Worm (Caenorhabditis elegans) whole organism, mixed stage, embryonic: ENCODE data around the gene F14H3.5.
A peak's percentile ranks its signal among the peaks of the same experiment; 100 is the strongest.

Experiments
- M03D4.4 ChIP-seq: sonication (generic microtip); optimal IDR thresholded peaks from 2 replicates; lab custom pipeline; 2017; ENCODE audit warnings: mild to moderate bottlenecking, missing genetic modification characterization, missing compliant biosample characterization
- blmp-1 ChIP-seq: fragments of 150-350 bp; optimal IDR thresholded peaks from 2 replicates; lab custom pipeline; 2014; ENCODE audit warnings: missing biosample characterization, missing genetic modification characterization
- ceh-39 ChIP-seq: fragments of 150-350 bp; optimal IDR thresholded peaks from 2 replicates; lab custom pipeline; 2014; ENCODE audit warnings: missing biosample characterization, missing genetic modification characterization
- ceh-43 ChIP-seq: fragments of 200-800 bp; sonication (Bioruptor generic); optimal IDR thresholded peaks from 2 replicates; lab custom pipeline; 2018; ENCODE audit warnings: mild to moderate bottlenecking, missing genetic modification characterization, moderate library complexity, missing compliant biosample characterization
- ceh-83 ChIP-seq: fragments of 200-800 bp; sonication (Bioruptor generic); optimal IDR thresholded peaks from 2 replicates; lab custom pipeline; 2018; ENCODE audit warnings: mild to moderate bottlenecking, missing genetic modification characterization, missing compliant biosample characterization
- ces-1 ChIP-seq: fragments of 150-350 bp; optimal IDR thresholded peaks from 2 replicates; lab custom pipeline; 2014; ENCODE audit warnings: missing biosample characterization, missing genetic modification reagents, missing genetic modification characterization
- cnd-1 ChIP-seq: fragments of 200-800 bp; sonication (Bioruptor generic); optimal IDR thresholded peaks from 2 replicates; lab custom pipeline; 2018; ENCODE audit warnings: mild to moderate bottlenecking, missing genetic modification characterization, missing compliant biosample characterization
- drap-1 ChIP-seq: fragments of 200-800 bp; sonication (Bioruptor generic); optimal IDR thresholded peaks from 3 replicates; lab custom pipeline; 2018; ENCODE audit warnings: mild to moderate bottlenecking, missing genetic modification characterization, missing compliant biosample characterization
- elt-1 ChIP-seq: sonication (generic microtip); optimal IDR thresholded peaks from 2 replicates; lab custom pipeline; 2017; ENCODE audit warnings: missing genetic modification characterization, mild to moderate bottlenecking, missing compliant biosample characterization, antibody characterized with exemption, moderate library complexity, borderline replicate concordance; ENCODE audit not compliant: insufficient read depth
- elt-3 ChIP-seq: fragments of 150-350 bp; optimal IDR thresholded peaks from 2 replicates; lab custom pipeline; 2014; ENCODE audit warnings: missing biosample characterization, missing genetic modification characterization
- flh-1 ChIP-seq: fragments of 200-800 bp; sonication (Bioruptor generic); optimal IDR thresholded peaks from 2 replicates; lab custom pipeline; 2018; ENCODE audit warnings: mild to moderate bottlenecking, missing genetic modification characterization, moderate library complexity, missing compliant biosample characterization
- ham-2 ChIP-seq: fragments of 200-800 bp; sonication (Bioruptor generic); optimal IDR thresholded peaks from 2 replicates; lab custom pipeline; 2018; ENCODE audit warnings: mild to moderate bottlenecking, missing genetic modification characterization, missing compliant biosample characterization
- hlh-1 ChIP-seq: fragments of 150-350 bp; optimal IDR thresholded peaks from 2 replicates; lab custom pipeline; 2014; ENCODE audit warnings: missing biosample characterization, missing genetic modification reagents, missing genetic modification characterization
- lin-32 ChIP-seq: fragments of 200-800 bp; sonication (Bioruptor generic); optimal IDR thresholded peaks from 2 replicates; lab custom pipeline; 2018; ENCODE audit warnings: mild to moderate bottlenecking, missing genetic modification characterization, missing compliant biosample characterization
- lsy-2 ChIP-seq: fragments of 150-350 bp; optimal IDR thresholded peaks from 2 replicates; lab custom pipeline; 2014; ENCODE audit warnings: missing biosample characterization, missing genetic modification characterization
- mab-5 ChIP-seq: fragments of 150-350 bp; optimal IDR thresholded peaks from 2 replicates; lab custom pipeline; 2014; ENCODE audit warnings: missing biosample characterization, missing genetic modification characterization
- mep-1 ChIP-seq: fragments of 150-350 bp; optimal IDR thresholded peaks from 2 replicates; lab custom pipeline; 2017; ENCODE audit warnings: missing biosample characterization, missing genetic modification reagents, missing genetic modification characterization, inconsistent platforms
- mls-2 ChIP-seq: sonication (generic microtip); optimal IDR thresholded peaks from 2 replicates; lab custom pipeline; 2016; ENCODE audit warnings: mild to moderate bottlenecking, missing genetic modification characterization, moderate library complexity, missing compliant biosample characterization
- nhr-2 ChIP-seq: fragments of 150-350 bp; optimal IDR thresholded peaks from 2 replicates; lab custom pipeline; 2014; ENCODE audit warnings: missing biosample characterization, missing genetic modification characterization
- nhr-237 ChIP-seq: fragments of 150-350 bp; optimal IDR thresholded peaks from 2 replicates; lab custom pipeline; 2014; ENCODE audit warnings: missing biosample characterization, missing genetic modification characterization
- nhr-28 ChIP-seq: fragments of 150-350 bp; optimal IDR thresholded peaks from 2 replicates; lab custom pipeline; 2014; ENCODE audit warnings: missing biosample characterization, missing genetic modification characterization
- nhr-76 ChIP-seq: sonication (generic microtip); optimal IDR thresholded peaks from 2 replicates; lab custom pipeline; 2017; ENCODE audit warnings: missing biosample characterization, missing genetic modification characterization
- pha-4 ChIP-seq: fragments of 150-350 bp; optimal IDR thresholded peaks from 2 replicates; lab custom pipeline; 2018; ENCODE audit warnings: missing biosample characterization, missing genetic modification reagents, missing genetic modification characterization
- sem-2 ChIP-seq: fragments of 200-800 bp; sonication (Bioruptor generic); optimal IDR thresholded peaks from 2 replicates; lab custom pipeline; 2018; ENCODE audit warnings: mild to moderate bottlenecking, missing genetic modification characterization, missing compliant biosample characterization
- snpc-4 ChIP-seq: fragments of 150-350 bp; optimal IDR thresholded peaks from 2 replicates; lab custom pipeline; 2014; ENCODE audit warnings: missing biosample characterization, missing genetic modification characterization
- sptf-1 ChIP-seq: sonication (generic microtip); optimal IDR thresholded peaks from 2 replicates; lab custom pipeline; 2017; ENCODE audit warnings: mild to moderate bottlenecking, missing genetic modification characterization, moderate library complexity, missing compliant biosample characterization
- unc-39 ChIP-seq: fragments of 150-350 bp; optimal IDR thresholded peaks from 2 replicates; lab custom pipeline; 2014; ENCODE audit warnings: missing biosample characterization, missing genetic modification characterization
- unc-62 ChIP-seq: fragments of 150-350 bp; optimal IDR thresholded peaks from 2 replicates; lab custom pipeline; 2014; ENCODE audit warnings: missing biosample characterization, missing genetic modification reagents, missing genetic modification characterization
- zip-8 ChIP-seq: fragments of 150-350 bp; optimal IDR thresholded peaks from 2 replicates; lab custom pipeline; 2014; ENCODE audit warnings: missing biosample characterization, missing genetic modification characterization
- ztf-11 ChIP-seq: fragments of 150-350 bp; optimal IDR thresholded peaks from 2 replicates; lab custom pipeline; 2014; ENCODE audit warnings: missing biosample characterization, missing genetic modification characterization

The F14H3.5 gene

ce11 chrV:16094862-16095261 is 38.0 kb upstream of the F14H3.5 start:
- peak; percentile 5 for TF ChIP-seq zip-8 (tag; lab: Kevin White, UChicago)
- peak; percentile 64 for TF ChIP-seq cnd-1
- no peak for TF ChIP-seq nhr-76
- TF ChIP-seq, all 35 proteins: peak for 2

- no peak for TF ChIP-seq mls-2
- TF ChIP-seq nhr-76: no peak
- TF ChIP-seq unc-62 (GFP tag; lab: Kevin White, UChicago): no peak
- TF ChIP-seq mab-5 (tag; lab: Kevin White, UChicago): no peak
- TF ChIP-seq, all 35 proteins: peak for 0
Observed at ce11 chrV:16094284-16094683, 37.4 kb upstream of the F14H3.5 start, which contains the start of gene F22B8.7. Gene F22B8.7, plus strand, starts transcription at chrV:16094584.

- TF ChIP-seq hlh-1 (tag; lab: Kevin White, UChicago): no peak
- TF ChIP-seq nhr-2 (tag; lab: Kevin White, UChicago): no peak
- TF ChIP-seq elt-1 (tag; lab: Kevin White, UChicago): no peak
- no peak for TF ChIP-seq mep-1 (tag; lab: Kevin White, UChicago)
- TF ChIP-seq unc-62 (GFP tag; lab: Kevin White, UChicago): no peak
- no peak for TF ChIP-seq sem-2 (GFP tag; lab: Kevin White, UChicago)
- TF ChIP-seq flh-1 (GFP tag; lab: Kevin White, UChicago): no peak
- no peak for TF ChIP-seq lin-32 (GFP tag; lab: Kevin White, UChicago)
- TF ChIP-seq ceh-43 (GFP tag; lab: Kevin White, UChicago): no peak
- TF ChIP-seq cnd-1: no peak
- no peak for TF ChIP-seq mab-5 (tag; lab: Kevin White, UChicago)
- no peak for TF ChIP-seq pha-4 (tag; lab: Kevin White, UChicago)
- no peak for TF ChIP-seq nhr-28
- no peak for TF ChIP-seq elt-3 (tag; lab: Kevin White, UChicago)
- no peak for TF ChIP-seq nhr-76
- TF ChIP-seq snpc-4 (tag; lab: Kevin White, UChicago): no peak
- TF ChIP-seq ceh-39: no peak
Observed at ce11 chrV:16090685-16091084, 33.8 kb upstream of the F14H3.5 start, which contains the start of gene F22B8.3. Gene F22B8.3, plus strand, starts transcription at chrV:16090985.

- no peak for TF ChIP-seq hlh-1 (tag; lab: Kevin White, UChicago)
- no peak for TF ChIP-seq zip-8 (tag; lab: Kevin White, UChicago)
- TF ChIP-seq ham-2 (GFP tag; lab: Kevin White, UChicago): no peak
- no peak for TF ChIP-seq ceh-83 (GFP tag; lab: Kevin White, UChicago)
- TF ChIP-seq drap-1 (GFP tag; lab: Kevin White, UChicago): no peak
- no peak for TF ChIP-seq nhr-237 (tag; lab: Kevin White, UChicago)
- no peak for TF ChIP-seq mab-5 (tag; lab: Kevin White, UChicago)
- TF ChIP-seq elt-1 (tag; lab: Kevin White, UChicago): no peak
- TF ChIP-seq ceh-39: no peak
- TF ChIP-seq pha-4 (tag; lab: Kevin White, UChicago): no peak
- no peak for TF ChIP-seq flh-1 (GFP tag; lab: Kevin White, UChicago)
- no peak for TF ChIP-seq nhr-2 (tag; lab: Kevin White, UChicago)
- TF ChIP-seq, all 35 proteins: peak for 0
Observed at ce11 chrV:16080678-16081077, 23.8 kb upstream of the F14H3.5 start.

- no peak for TF ChIP-seq mep-1 (tag; lab: Kevin White, UChicago)
- TF ChIP-seq blmp-1: no peak
- no peak for TF ChIP-seq unc-62 (GFP tag; lab: Kevin White, UChicago)
- no peak for TF ChIP-seq ces-1
- no peak for TF ChIP-seq elt-3 (tag; lab: Kevin White, UChicago)
- TF ChIP-seq drap-1 (GFP tag; lab: Kevin White, UChicago): no peak
- no peak for TF ChIP-seq lin-32 (GFP tag; lab: Kevin White, UChicago)
- no peak for TF ChIP-seq nhr-237 (tag; lab: Kevin White, UChicago)
- TF ChIP-seq ztf-11 (tag; lab: Kevin White, UChicago): no peak
- no peak for TF ChIP-seq lsy-2 (tag; lab: Kevin White, UChicago)
- TF ChIP-seq unc-39 (tag; lab: Kevin White, UChicago): no peak
- TF ChIP-seq pha-4 (tag; lab: Kevin White, UChicago): no peak
- no peak for TF ChIP-seq zip-8 (tag; lab: Kevin White, UChicago)
- TF ChIP-seq M03D4.4 (tag; lab: Kevin White, UChicago): no peak
- no peak for TF ChIP-seq ham-2 (GFP tag; lab: Kevin White, UChicago)
- no peak for TF ChIP-seq ceh-83 (GFP tag; lab: Kevin White, UChicago)
- no peak for TF ChIP-seq sem-2 (GFP tag; lab: Kevin White, UChicago)
- no peak for TF ChIP-seq sptf-1
- TF ChIP-seq hlh-1 (tag; lab: Kevin White, UChicago): no peak
Observed at ce11 chrV:16080039-16080438, 23.2 kb upstream of the F14H3.5 start.
